Worm (Caenorhabditis elegans): Measurements from ENCODE around the gene gldi-4.

Gene gldi-4

DNA sequence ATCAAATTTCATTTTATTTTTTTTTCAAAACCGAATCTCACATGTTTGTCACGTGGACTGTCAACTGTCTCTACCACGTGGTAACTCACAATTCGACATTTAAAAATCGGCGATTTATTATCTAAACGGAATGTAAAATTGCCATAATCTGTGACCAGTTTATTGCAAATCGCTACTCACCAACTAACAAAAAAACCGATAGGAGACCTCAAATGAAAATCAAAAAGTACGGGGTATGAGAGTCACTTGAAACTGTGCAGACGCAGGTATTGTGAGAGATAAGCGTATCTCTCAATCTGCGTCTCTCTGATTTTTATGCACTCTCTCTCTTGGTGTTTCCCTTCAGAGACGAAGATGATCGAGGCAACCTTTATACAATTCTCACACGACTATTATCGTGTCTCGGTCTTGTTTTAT lies 30.3 kb downstream of the gldi-4 start (continued):
- TF ChIP-seq nhr-237 (tag; optimal IDR thresholded peaks at IDR 0.05) (no peak), lin-38 (GFP tag; IDR thresholded peaks at IDR 0.05) (no peak), dpl-1 (GFP tag; optimal IDR thresholded peaks at IDR 0.05) (peak; percentile 28), rbr-2 (tag; optimal IDR thresholded peaks at IDR 0.05) (peak; percentile 31), lin-39 (tag; optimal IDR thresholded peaks at IDR 0.05) (no peak), zag-1 (tag; optimal IDR thresholded peaks at IDR 0.05) (no peak), hif-1 (tag; optimal IDR thresholded peaks at IDR 0.05) (peak in 1 of 2 experiments; percentile 30), tag-97 (GFP tag; IDR thresholded peaks at IDR 0.05) (no peak), zip-11 (GFP tag; IDR thresholded peaks at IDR 0.05) (no peak), dmd-6 (GFP tag; IDR thresholded peaks at IDR 0.05) (peak; percentile 88), mxl-2 (GFP tag; conservative IDR thresholded peaks at IDR 0.05) (peak; percentile 95), nhr-25 (tag; optimal IDR thresholded peaks at IDR 0.05; ENCODE audit: borderline replicate concordance, insufficient read depth) (peak; percentile 63), nhr-28 (tag; optimal IDR thresholded peaks at IDR 0.05) (peak; percentile 90), zip-2 (tag; optimal IDR thresholded peaks at IDR 0.05) (no peak), gei-8 (GFP tag; optimal IDR thresholded peaks at IDR 0.05) (peak; percentile 85), unc-62 (GFP tag; optimal IDR thresholded peaks at IDR 0.05 in 1 of 2) (peak in 1 of 2 experiments; percentile 98), unc-62 (tag; optimal IDR thresholded peaks at IDR 0.05) (no peak), fos-1 (tag; optimal IDR thresholded peaks at IDR 0.05) (no peak), ceh-62 (tag; optimal IDR thresholded peaks at IDR 0.05) (no peak), unc-130 (GFP tag; optimal IDR thresholded peaks at IDR 0.05) (no peak), hlh-30 (tag; optimal IDR thresholded peaks at IDR 0.05; ENCODE audit: insufficient read depth) (peak; percentile 92), lim-7 (GFP tag; IDR thresholded peaks at IDR 0.05) (no peak), nhr-111 (GFP tag; optimal IDR thresholded peaks at IDR 0.05) (no peak), ces-1 (GFP tag; optimal IDR thresholded peaks at IDR 0.05) (no peak), nhr-41 (GFP tag; IDR thresholded peaks at IDR 0.05) (no peak), php-3 (GFP tag; IDR thresholded peaks at IDR 0.05) (peak; percentile 96), attf-4 (tag; optimal IDR thresholded peaks at IDR 0.05) (no peak), lir-3 (tag; optimal IDR thresholded peaks at IDR 0.05) (no peak), ceh-20 (GFP tag; IDR thresholded peaks at IDR 0.05) (0 out of 2 replicates have a peak, but pooled peaks have one; percentile 66), lin-1 (GFP tag; IDR thresholded peaks at IDR 0.05) (no peak; the same call in 1 of the 2 replicates), F37D6.2 (tag; optimal IDR thresholded peaks at IDR 0.05) (no peak), lin-29 (GFP tag; IDR thresholded peaks at IDR 0.05) (no peak), daf-19 (GFP tag; conservative IDR thresholded peaks at IDR 0.05) (no peak), fkh-10 (GFP tag; optimal IDR thresholded peaks at IDR 0.05) (no peak), ceh-82 (tag; optimal IDR thresholded peaks at IDR 0.05) (no peak), dve-1 (tag; optimal IDR thresholded peaks at IDR 0.05; ENCODE audit: insufficient read depth) (peak; percentile 93), dmd-9 (GFP tag; IDR thresholded peaks at IDR 0.05) (no peak), T20F7.1 (GFP tag; optimal IDR thresholded peaks at IDR 0.05) (peak; percentile 36), daf-12 (tag; optimal IDR thresholded peaks at IDR 0.05) (no peak), cey-2 (tag; optimal IDR thresholded peaks at IDR 0.05; ENCODE audit: borderline replicate concordance, insufficient read depth) (peak; percentile 62), lsy-2 (tag; optimal IDR thresholded peaks at IDR 0.05) (peak; percentile 26 to 72), ztf-11 (tag; optimal IDR thresholded peaks at IDR 0.05) (no peak), F26F4.8 (GFP tag; conservative IDR thresholded peaks at IDR 0.05) (no peak), mdt-29 (GFP tag; IDR thresholded peaks at IDR 0.05) (0 out of 2 replicates have a peak, but pooled peaks have one; percentile 23), spr-1 (tag; optimal IDR thresholded peaks at IDR 0.05) (peak; percentile 54), pqm-1 (tag; optimal IDR thresholded peaks at IDR 0.05) (peak; percentile 92), mxl-3 (GFP tag; optimal IDR thresholded peaks at IDR 0.05) (peak; percentile 79), F49E8.2 (tag; optimal IDR thresholded peaks at IDR 0.05; ENCODE audit: borderline replicate concordance) (no peak), sdz-12 (GFP tag; optimal IDR thresholded peaks at IDR 0.05) (no peak), dmd-8 (GFP tag; IDR thresholded peaks at IDR 0.05) (0 out of 2 replicates have a peak, but pooled peaks have one; percentile 16), F10B5.3 (tag; optimal IDR thresholded peaks at IDR 0.05) (no peak)
